Fruit fly (Drosophila melanogaster) whole organism, embryonic: Measurements from ENCODE around the gene Eig71Ea.

ENCODE experiments used
- Asciz ChIP-seq: fragments of 200-800 bp; sonication (Bioruptor generic); optimal IDR thresholded peaks from 2 replicates; lab custom pipeline; 2017; ENCODE audit warnings: missing biosample characterization, mild to moderate bottlenecking, missing genetic modification characterization, missing genetic modification reagents
- Blimp-1 ChIP-seq: fragments of 200-800 bp; sonication (Bioruptor generic); optimal IDR thresholded peaks from 3 replicates; lab custom pipeline; 2018; ENCODE audit warnings: missing biosample characterization, missing genetic modification characterization, mild to moderate bottlenecking, moderate library complexity, missing genetic modification reagents
- BtbVII ChIP-seq: fragments of 200-800 bp; sonication (Bioruptor generic); optimal IDR thresholded peaks from 3 replicates; lab custom pipeline; 2017; ENCODE audit warnings: missing biosample characterization, mild to moderate bottlenecking, missing genetic modification characterization
- CG10959 ChIP-seq: fragments of 200-800 bp; sonication (Bioruptor generic); IDR thresholded peaks from 2 replicates; pipeline ENCODE4 v1.3.6; 2022; ENCODE audit warnings: missing biosample characterization, missing genetic modification characterization
- CG11093 ChIP-seq: fragments of 200-800 bp; sonication (Bioruptor generic); IDR thresholded peaks from 3 replicates; pipeline ENCODE4 v1.3.6; 2022; ENCODE audit warnings: missing biosample characterization, missing genetic modification characterization
- CG14710 ChIP-seq: fragments of 200-800 bp; sonication (Bioruptor generic); optimal IDR thresholded peaks from 3 replicates; lab custom pipeline; 2019; ENCODE audit warnings: missing biosample characterization, mild to moderate bottlenecking, missing genetic modification characterization, moderate library complexity
- CG15601 ChIP-seq: fragments of 200-800 bp; sonication (Bioruptor generic); optimal IDR thresholded peaks from 3 replicates; lab custom pipeline; 2019; ENCODE audit warnings: missing biosample characterization, mild to moderate bottlenecking, missing genetic modification characterization, moderate library complexity
- CG17361 ChIP-seq: fragments of 200-800 bp; sonication (Bioruptor generic); IDR thresholded peaks from 3 replicates; pipeline ENCODE4 v1.3.6; 2022; ENCODE audit warnings: missing biosample characterization, missing genetic modification characterization
- CG17385 ChIP-seq: fragments of 200-800 bp; sonication (Bioruptor generic); optimal IDR thresholded peaks from 3 replicates; lab custom pipeline; 2018; ENCODE audit warnings: missing biosample characterization, mild to moderate bottlenecking, missing genetic modification characterization
- CG17829 ChIP-seq: fragments of 200-800 bp; optimal IDR thresholded peaks from 2 replicates; lab custom pipeline; 2019; ENCODE audit warnings: missing biosample characterization, mild to moderate bottlenecking, missing genetic modification characterization, moderate library complexity
- CG18619 ChIP-seq: fragments of 200-800 bp; sonication (Bioruptor generic); optimal IDR thresholded peaks from 3 replicates; lab custom pipeline; 2017; ENCODE audit warnings: missing biosample characterization, mild to moderate bottlenecking, missing genetic modification characterization
- CG2116 ChIP-seq: fragments of 200-800 bp; sonication (Bioruptor generic); optimal IDR thresholded peaks from 3 replicates; lab custom pipeline; 2018; ENCODE audit warnings: missing biosample characterization, mild to moderate bottlenecking, missing genetic modification characterization
- CG30020 ChIP-seq: fragments of 200-800 bp; optimal IDR thresholded peaks from 2 replicates; lab custom pipeline; 2019; ENCODE audit warnings: missing biosample characterization, mild to moderate bottlenecking, missing genetic modification characterization, moderate library complexity
- CG33557 ChIP-seq: fragments of 200-800 bp; sonication (Bioruptor generic); optimal IDR thresholded peaks from 2 replicates; lab custom pipeline; 2019; ENCODE audit warnings: missing biosample characterization, mild to moderate bottlenecking, missing genetic modification characterization, moderate library complexity
- CG3847 ChIP-seq: fragments of 200-800 bp; sonication (Bioruptor generic); IDR thresholded peaks from 2 replicates; pipeline ENCODE4 v1.3.6; 2022; ENCODE audit warnings: missing biosample characterization, missing genetic modification characterization
- CG4424 ChIP-seq: fragments of 200-800 bp; sonication (Bioruptor generic); optimal IDR thresholded peaks from 3 replicates; lab custom pipeline; 2016; ENCODE audit warnings: missing biosample characterization, missing genetic modification characterization
- CG4820 ChIP-seq: fragments of 200-800 bp; sonication (Bioruptor generic); optimal IDR thresholded peaks from 3 replicates; lab custom pipeline; 2016; ENCODE audit warnings: missing biosample characterization, missing genetic modification characterization
- CG7556 ChIP-seq: fragments of 200-800 bp; sonication (Bioruptor generic); optimal IDR thresholded peaks from 2 replicates; lab custom pipeline; 2017; ENCODE audit warnings: missing biosample characterization, mild to moderate bottlenecking, missing genetic modification characterization
- CG8388 ChIP-seq: fragments of 200-800 bp; sonication (Bioruptor generic); optimal IDR thresholded peaks from 2 replicates; lab custom pipeline; 2019; ENCODE audit warnings: missing biosample characterization, mild to moderate bottlenecking, missing genetic modification characterization, moderate library complexity
- CG8765 ChIP-seq: fragments of 200-800 bp; sonication (Bioruptor generic); IDR thresholded peaks from 2 replicates; pipeline ENCODE4 v1.3.6; 2022; ENCODE audit warnings: missing biosample characterization, missing genetic modification characterization
- CG9437 ChIP-seq: fragments of 200-800 bp; sonication (Bioruptor generic); optimal IDR thresholded peaks from 2 replicates; lab custom pipeline; 2018; ENCODE audit warnings: missing biosample characterization, mild to moderate bottlenecking, missing genetic modification characterization
- Chrac-16 ChIP-seq: fragments of 200-800 bp; sonication (Bioruptor generic); optimal IDR thresholded peaks from 3 replicates; lab custom pipeline; 2016; ENCODE audit warnings: missing biosample characterization, missing genetic modification characterization
- CoRest ChIP-seq: fragments of 200-800 bp; sonication (Bioruptor generic); optimal IDR thresholded peaks from 3 replicates; lab custom pipeline; 2018; ENCODE audit warnings: missing biosample characterization, mild to moderate bottlenecking, missing genetic modification characterization, moderate library complexity
- Eip74EF ChIP-seq, 2 experiments: fragments of 200-800 bp in 1 of 2; fragments of >200 bp in 1 of 2; sonication (Bioruptor generic) in 1 of 2; optimal IDR thresholded peaks; 2 replicates each; lab custom pipeline; 2017 to 2019; ENCODE audit warnings: missing biosample characterization in 2 of 2, missing genetic modification characterization in 2 of 2, mild to moderate bottlenecking in 1 of 2, moderate library complexity in 1 of 2
- Med ChIP-seq: fragments of 200-800 bp; sonication (Bioruptor generic); peaks from one replicate; lab custom pipeline; 2016; ENCODE audit warnings: missing biosample characterization, missing genetic modification characterization, mild to moderate bottlenecking, inconsistent platforms, moderate library complexity
- Nf-YB ChIP-seq: fragments of 200-800 bp; sonication (Bioruptor generic); optimal IDR thresholded peaks from 3 replicates; lab custom pipeline; 2019; ENCODE audit warnings: missing biosample characterization, mild to moderate bottlenecking, missing genetic modification characterization, moderate library complexity
- Pdp1 ChIP-seq, 2 experiments: fragments of 200-800 bp; sonication (Bioruptor generic); optimal IDR thresholded peaks; 3 replicates each; lab custom pipeline; 2016; ENCODE audit warnings: missing biosample characterization in 2 of 2, missing genetic modification characterization in 2 of 2, mild to moderate bottlenecking in 1 of 2, moderate library complexity in 1 of 2
- Rx ChIP-seq: fragments of 200-800 bp; sonication (Bioruptor generic); IDR thresholded peaks from 2 replicates; pipeline ENCODE4 v1.3.6; 2022; ENCODE audit warnings: missing biosample characterization, missing genetic modification characterization
- Side ChIP-seq: fragments of 200-800 bp; sonication (Bioruptor generic); optimal IDR thresholded peaks from 2 replicates; lab custom pipeline; 2016; ENCODE audit warnings: missing biosample characterization, missing genetic modification characterization
- Six4 ChIP-seq: fragments of 200-800 bp; sonication (Bioruptor generic); optimal IDR thresholded peaks from 2 replicates; lab custom pipeline; 2016; ENCODE audit warnings: missing biosample characterization, missing genetic modification characterization
- Sox102F ChIP-seq: fragments of 200-800 bp; sonication (Bioruptor generic); optimal IDR thresholded peaks from 2 replicates; lab custom pipeline; 2018; ENCODE audit warnings: missing biosample characterization, mild to moderate bottlenecking, missing genetic modification characterization, moderate library complexity
- Usf ChIP-seq: fragments of 200-800 bp; sonication (Bioruptor generic); optimal IDR thresholded peaks from 2 replicates; lab custom pipeline; 2017; ENCODE audit warnings: missing genotype, missing biosample characterization, missing genetic modification characterization
- bcd ChIP-seq: fragments of 200-800 bp; sonication (Bioruptor generic); optimal IDR thresholded peaks from 2 replicates; lab custom pipeline; 2017; ENCODE audit warnings: missing biosample characterization, mild to moderate bottlenecking, missing genetic modification characterization
- dimm ChIP-seq: fragments of 200-800 bp; sonication (Bioruptor generic); IDR thresholded peaks from 2 replicates; pipeline ENCODE4 v1.3.6; 2022; ENCODE audit warnings: missing biosample characterization, missing genetic modification characterization
- dmrt11E ChIP-seq: fragments of 200-800 bp; sonication (Bioruptor generic); optimal IDR thresholded peaks from 3 replicates; lab custom pipeline; 2018; ENCODE audit warnings: missing biosample characterization, mild to moderate bottlenecking, missing genetic modification characterization, moderate library complexity
- dysf ChIP-seq: fragments of 200-800 bp; sonication (Bioruptor generic); IDR thresholded peaks from 3 replicates; pipeline ENCODE4 v1.3.6; 2022; ENCODE audit warnings: missing biosample characterization, missing genetic modification characterization
- ewg ChIP-seq: fragments of 200-800 bp; sonication (Bioruptor generic); optimal IDR thresholded peaks from 3 replicates; lab custom pipeline; 2017; ENCODE audit warnings: mild to moderate bottlenecking, missing biosample characterization, missing genetic modification reagents, missing genetic modification characterization
- fd96Cb ChIP-seq: fragments of 200-800 bp; sonication (Bioruptor generic); optimal IDR thresholded peaks from 2 replicates; lab custom pipeline; 2018; ENCODE audit warnings: missing biosample characterization, mild to moderate bottlenecking, missing genetic modification characterization, moderate library complexity
- gem ChIP-seq: fragments of 200-800 bp; sonication (Bioruptor generic); optimal IDR thresholded peaks from 2 replicates; lab custom pipeline; 2019; ENCODE audit warnings: missing biosample characterization, mild to moderate bottlenecking, missing genetic modification characterization, moderate library complexity
- grau ChIP-seq: fragments of 200-800 bp; optimal IDR thresholded peaks from 3 replicates; lab custom pipeline; 2019; ENCODE audit warnings: missing biosample characterization, mild to moderate bottlenecking, missing genetic modification characterization, moderate library complexity
- jing ChIP-seq: fragments of 200-800 bp; sonication (Bioruptor generic); optimal IDR thresholded peaks from 2 replicates; lab custom pipeline; 2018; ENCODE audit warnings: missing biosample characterization, mild to moderate bottlenecking, missing genetic modification characterization
- lbe ChIP-seq: fragments of 200-800 bp; sonication (Bioruptor generic); optimal IDR thresholded peaks from 2 replicates; lab custom pipeline; 2016; ENCODE audit warnings: missing biosample characterization, mild to moderate bottlenecking, missing genetic modification characterization
- mirr ChIP-seq: fragments of 200-800 bp; sonication (Bioruptor generic); optimal IDR thresholded peaks from 3 replicates; lab custom pipeline; 2018; ENCODE audit warnings: missing biosample characterization, mild to moderate bottlenecking, missing genetic modification characterization
- nerfin-1 ChIP-seq: fragments of 200-800 bp; sonication (Bioruptor generic); optimal IDR thresholded peaks from 3 replicates; lab custom pipeline; 2019; ENCODE audit warnings: missing biosample characterization, mild to moderate bottlenecking, missing genetic modification characterization, moderate library complexity
- row ChIP-seq: fragments of 200-800 bp; sonication (Bioruptor generic); IDR thresholded peaks from 3 replicates; pipeline ENCODE4 v1.3.6; 2022; ENCODE audit warnings: missing biosample characterization, missing genetic modification characterization
- run ChIP-seq: fragments of 200-800 bp; sonication (Bioruptor generic); optimal IDR thresholded peaks from 3 replicates; lab custom pipeline; 2018; ENCODE audit warnings: missing biosample characterization, mild to moderate bottlenecking, missing genetic modification characterization
- sr ChIP-seq: fragments of 200-800 bp; sonication (Bioruptor generic); IDR thresholded peaks from 3 replicates; pipeline ENCODE4 v1.3.6; 2022; ENCODE audit warnings: missing biosample characterization, missing genetic modification characterization
- trh ChIP-seq: fragments of 200-800 bp; sonication (Bioruptor generic); optimal IDR thresholded peaks from 2 replicates; lab custom pipeline; 2016; ENCODE audit warnings: missing biosample characterization, missing genetic modification characterization

Eig71Ea gene

dm6 chr3L:15692794-15693532 is 43.5 kb upstream of the Eig71Ea start (continued):
- peak; percentile 13 for TF ChIP-seq Nf-YB (GFP tag; lab: Kevin White, UChicago)
- no peak for TF ChIP-seq lbe (GFP tag; lab: Kevin White, UChicago)
- TF ChIP-seq CG8765 (GFP tag; lab: Robert Waterston, UW): no peak
- peak; percentile 60 for TF ChIP-seq Sox102F (GFP tag; lab: Kevin White, UChicago)
- TF ChIP-seq CG14710 (tag; lab: Kevin White, UChicago): peak; percentile 72
- peak; percentile 20 for TF ChIP-seq CG4820 (GFP tag; lab: Kevin White, UChicago)
- peak; percentile 19 for TF ChIP-seq ewg (GFP tag; lab: Kevin White, UChicago)
- 0 out of 3 replicates have a peak, but pooled peaks have one; percentile 16 for TF ChIP-seq sr (GFP tag; lab: Robert Waterston, UW)
- 0 out of 3 replicates have a peak, but pooled peaks have one; percentile 9 for TF ChIP-seq dysf (GFP tag; lab: Robert Waterston, UW)
- peak; percentile 38 for TF ChIP-seq CG7556 (GFP tag; lab: Kevin White, UChicago)
- TF ChIP-seq Pdp1 (GFP tag; optimal IDR thresholded peaks at IDR 0.05; lab: Kevin White, UChicago): peak in 1 of 2 experiments; percentile 35
- peak; percentile 28 for TF ChIP-seq CG15601
- TF ChIP-seq Chrac-16 (GFP tag; lab: Kevin White, UChicago): peak; percentile 23
- TF ChIP-seq CG10959 (GFP tag; lab: Robert Waterston, UW): 0 out of 2 replicates have a peak, but pooled peaks have one; percentile 8
- peak; percentile 62 for TF ChIP-seq fd96Cb (tag; lab: Kevin White, UChicago)
- TF ChIP-seq Asciz: peak; percentile 43
- TF ChIP-seq grau (tag; lab: Kevin White, UChicago): peak; percentile 36
- peak; percentile 22; the same call in 1 of the 3 replicates for TF ChIP-seq CG11093 (GFP tag; lab: Robert Waterston, UW)
- peak; percentile 1 for TF ChIP-seq Usf
- TF ChIP-seq BtbVII (GFP tag; lab: Kevin White, UChicago): no peak
- TF ChIP-seq CoRest (tag; lab: Kevin White, UChicago): peak; percentile 47
- TF ChIP-seq CG4424 (GFP tag; lab: Kevin White, UChicago): peak; percentile 66
- peak; percentile 64 for TF ChIP-seq gem (tag; lab: Kevin White, UChicago)
- peak; percentile 11 for TF ChIP-seq CG2116 (GFP tag; lab: Kevin White, UChicago)
- peak; percentile 2 for TF ChIP-seq nerfin-1 (tag; lab: Kevin White, UChicago)
- peak; percentile 8 for TF ChIP-seq CG17385 (GFP tag; lab: Kevin White, UChicago)
- TF ChIP-seq Med (GFP tag; lab: Kevin White, UChicago): peak; percentile 42
- no peak for TF ChIP-seq jing (GFP tag; lab: Kevin White, UChicago)
- TF ChIP-seq dimm (GFP tag; lab: Robert Waterston, UW): no peak
- TF ChIP-seq CG17361 (GFP tag; lab: Robert Waterston, UW): peak; percentile 82
- peak; percentile 0 for TF ChIP-seq run (tag; lab: Kevin White, UChicago)
- no peak for TF ChIP-seq mirr (GFP tag; lab: Kevin White, UChicago)
- peak in 1 of 2 experiments; percentile 29 for TF ChIP-seq Eip74EF (GFP tag; optimal IDR thresholded peaks at IDR 0.05; lab: Kevin White, UChicago)
- TF ChIP-seq CG18619: peak; percentile 38
- TF ChIP-seq dmrt11E (tag; lab: Kevin White, UChicago): peak; percentile 80
- TF ChIP-seq CG33557 (GFP tag; lab: Kevin White, UChicago): peak; percentile 53
- no peak for TF ChIP-seq Side (GFP tag; lab: Kevin White, UChicago)
- no peak for TF ChIP-seq CG3847 (GFP tag; lab: Robert Waterston, UW)
- peak; percentile 42 for TF ChIP-seq CG8388
- TF ChIP-seq row (GFP tag; lab: Robert Waterston, UW): 0 out of 3 replicates have a peak, but pooled peaks have one; percentile 20
- peak; percentile 57 for TF ChIP-seq CG9437
- peak; percentile 12; the same call in 1 of the 2 replicates for TF ChIP-seq Rx (GFP tag; lab: Robert Waterston, UW)
- TF ChIP-seq CG30020 (tag; lab: Kevin White, UChicago): no peak
- TF ChIP-seq CG17829: peak; percentile 36
- TF ChIP-seq Six4 (GFP tag; lab: Kevin White, UChicago): peak; percentile 3
- peak; percentile 21 for TF ChIP-seq trh (GFP tag; lab: Kevin White, UChicago)
- peak; percentile 36 for TF ChIP-seq Blimp-1 (GFP tag; lab: Kevin White, UChicago)
- TF ChIP-seq bcd (GFP tag; lab: Kevin White, UChicago): peak; percentile 14
